Fruit fly (Drosophila melanogaster): ENCODE results near the gene eag.
A peak's percentile ranks its signal among the peaks of the same experiment; 100 is the strongest.

- TF ChIP-seq CG15336 (GFP tag; IDR thresholded peaks at IDR 0.05) (no peak), Eip93F (GFP tag; optimal IDR thresholded peaks at IDR 0.05) (no peak), CG6792 (GFP tag; optimal IDR thresholded peaks at IDR 0.05) (no peak), fkh (GFP tag; optimal IDR thresholded peaks at IDR 0.05) (peak; percentile 34), fd59A (GFP tag; optimal IDR thresholded peaks at IDR 0.05) (no peak)
Measured at dm6 chrX:14905499-14906044, 49.7 kb upstream of the eag start, which contains the start of gene CG9512.
